ENCODE assay signal across 1 fruit fly cellular context in genomic region chr3R:8746354-8746753, dm6.
TF ChIP-seq lines count a peak whose summit lies in the region.

No protein-coding gene starts in this region.

TF ChIP-seq in whole organism, embryonic, 481 proteins besides CTCF, POLR2A, EP300 and RAD21 (continued from another document and continues in another):
- no peak for TF ChIP-seq CG13894 (tag; optimal IDR thresholded peaks at IDR 0.05; lab: Kevin White, UChicago)
- TF ChIP-seq Kr (GFP tag; optimal IDR thresholded peaks at IDR 0.05; lab: Kevin White, UChicago), result no peak
- TF ChIP-seq bbx (GFP tag; IDR thresholded peaks at IDR 0.05; lab: Robert Waterston, UW; ENCODE audit: partially characterized antibody), result no peak
- peak; percentile 42; the same call in 1 of the 2 replicates for TF ChIP-seq CG1024 (GFP tag; IDR thresholded peaks at IDR 0.05; lab: Robert Waterston, UW)
- TF ChIP-seq Ada2b (GFP tag; IDR thresholded peaks at IDR 0.05; lab: Robert Waterston, UW), result peak; percentile 73
- TF ChIP-seq Adf1 (GFP tag; IDR thresholded peaks at IDR 0.05; lab: Robert Waterston, UW), result no peak
- TF ChIP-seq HHEX (GFP tag; optimal IDR thresholded peaks at IDR 0.05; lab: Kevin White, UChicago), result peak; percentile 7
- no peak for TF ChIP-seq CG17186 (GFP tag; optimal IDR thresholded peaks at IDR 0.05; lab: Kevin White, UChicago)
- no peak for TF ChIP-seq CG3995 (GFP tag; optimal IDR thresholded peaks at IDR 0.05; lab: Kevin White, UChicago)
- TF ChIP-seq CG1832 (GFP tag; optimal IDR thresholded peaks at IDR 0.05; lab: Kevin White, UChicago), result no peak
- TF ChIP-seq onecut (GFP tag; IDR thresholded peaks at IDR 0.05; lab: Robert Waterston, UW), result peak; percentile 80; the same call in 1 of the 2 replicates
- peak; percentile 66 for TF ChIP-seq CG2678 (tag; optimal IDR thresholded peaks at IDR 0.05; lab: Kevin White, UChicago)
- peak; percentile 65 for TF ChIP-seq Atf6 (GFP tag; IDR thresholded peaks at IDR 0.05; lab: Robert Waterston, UW)
- TF ChIP-seq Atf-2 (GFP tag; optimal IDR thresholded peaks at IDR 0.05; lab: Kevin White, UChicago), result no peak
- TF ChIP-seq wor (GFP tag; IDR thresholded peaks at IDR 0.05; lab: Robert Waterston, UW), result peak; percentile 46; the same call in 1 of the 2 replicates
- no peak for TF ChIP-seq pum (GFP tag; optimal IDR thresholded peaks at IDR 0.05; lab: Kevin White, UChicago)
- no peak for TF ChIP-seq hbn (GFP tag; IDR thresholded peaks at IDR 0.05; lab: Robert Waterston, UW; ENCODE audit: partially characterized antibody)
- peak; percentile 67 for TF ChIP-seq CoRest (tag; optimal IDR thresholded peaks at IDR 0.05; lab: Kevin White, UChicago)
- TF ChIP-seq gfzf (GFP tag; optimal IDR thresholded peaks at IDR 0.05; lab: Kevin White, UChicago), result no peak
- no peak for TF ChIP-seq dati (GFP tag; IDR thresholded peaks at IDR 0.05; lab: Robert Waterston, UW)
- TF ChIP-seq bcd (GFP tag; optimal IDR thresholded peaks at IDR 0.05; lab: Kevin White, UChicago), result no peak
- TF ChIP-seq Trl (optimal IDR thresholded peaks at IDR 0.05; lab: Kevin White, UChicago), result no peak
- no peak for TF ChIP-seq Trl (GFP tag; optimal IDR thresholded peaks at IDR 0.05; lab: Kevin White, UChicago)
- TF ChIP-seq pfk (GFP tag; optimal IDR thresholded peaks at IDR 0.05; lab: Kevin White, UChicago), result no peak
- peak; percentile 59 for TF ChIP-seq CG4424 (GFP tag; optimal IDR thresholded peaks at IDR 0.05; lab: Kevin White, UChicago)
- TF ChIP-seq CG16779 (GFP tag; IDR thresholded peaks at IDR 0.05; lab: Robert Waterston, UW), result no peak
- no peak for TF ChIP-seq sna (GFP tag; IDR thresholded peaks at IDR 0.05; lab: Robert Waterston, UW; ENCODE audit: partially characterized antibody)
- TF ChIP-seq aop (GFP tag; IDR thresholded peaks at IDR 0.05; lab: Robert Waterston, UW), result no peak
- TF ChIP-seq CG12155 (GFP tag; optimal IDR thresholded peaks at IDR 0.05; lab: Kevin White, UChicago), result peak; percentile 29
- no peak for TF ChIP-seq pzg (GFP tag; optimal IDR thresholded peaks at IDR 0.05; lab: Kevin White, UChicago)
- no peak for TF ChIP-seq CG2199 (GFP tag; IDR thresholded peaks at IDR 0.05; lab: Robert Waterston, UW)
- no peak for TF ChIP-seq CG33557 (GFP tag; optimal IDR thresholded peaks at IDR 0.05; lab: Kevin White, UChicago)
- TF ChIP-seq CG1529 (GFP tag; optimal IDR thresholded peaks at IDR 0.05; lab: Kevin White, UChicago), result peak; percentile 61
- peak; percentile 21 for TF ChIP-seq CG8281 (tag; optimal IDR thresholded peaks at IDR 0.05; lab: Kevin White, UChicago)
- TF ChIP-seq CG6765 (GFP tag; optimal IDR thresholded peaks at IDR 0.05; lab: Kevin White, UChicago), result no peak
- TF ChIP-seq Hr39 (optimal IDR thresholded peaks at IDR 0.05; lab: Kevin White, UChicago), result no peak
- TF ChIP-seq trh (GFP tag; optimal IDR thresholded peaks at IDR 0.05; lab: Kevin White, UChicago), result no peak
- no peak for TF ChIP-seq ttk (GFP tag; IDR thresholded peaks at IDR 0.05; lab: Robert Waterston, UW)
- no peak for TF ChIP-seq Gug (GFP tag; IDR thresholded peaks at IDR 0.05; lab: Robert Waterston, UW)
- peak; percentile 6 for TF ChIP-seq jing (GFP tag; optimal IDR thresholded peaks at IDR 0.05; lab: Kevin White, UChicago)
- TF ChIP-seq lilli (GFP tag; optimal IDR thresholded peaks at IDR 0.05; lab: Kevin White, UChicago), result peak; percentile 58
- peak; percentile 20 for TF ChIP-seq CG6254 (GFP tag; optimal IDR thresholded peaks at IDR 0.05; lab: Kevin White, UChicago)
- TF ChIP-seq CG10321 (GFP tag; IDR thresholded peaks at IDR 0.05; lab: Robert Waterston, UW), result 0 out of 2 replicates have a peak, but pooled peaks have one; percentile 21
- TF ChIP-seq pros (GFP tag; optimal IDR thresholded peaks at IDR 0.05; lab: Kevin White, UChicago), result no peak
- no peak for TF ChIP-seq CG6683 (GFP tag; optimal IDR thresholded peaks at IDR 0.05; lab: Kevin White, UChicago)
- TF ChIP-seq CG14667 (GFP tag; IDR thresholded peaks at IDR 0.05; lab: Robert Waterston, UW), result no peak
- TF ChIP-seq Mad (GFP tag; optimal IDR thresholded peaks at IDR 0.05; lab: Kevin White, UChicago), result peak; percentile 55
- peak; percentile 69 for TF ChIP-seq ranshi (GFP tag; IDR thresholded peaks at IDR 0.05; lab: Robert Waterston, UW)
- no peak for TF ChIP-seq odd (GFP tag; optimal IDR thresholded peaks at IDR 0.05; lab: Kevin White, UChicago)
- no peak for TF ChIP-seq crp (GFP tag; optimal IDR thresholded peaks at IDR 0.05; lab: Kevin White, UChicago)
- TF ChIP-seq CG11723 (GFP tag; optimal IDR thresholded peaks at IDR 0.05; lab: Kevin White, UChicago), result no peak
- no peak for TF ChIP-seq Fer2 (tag; optimal IDR thresholded peaks at IDR 0.05; lab: Kevin White, UChicago)
- peak; percentile 45 for TF ChIP-seq CG1602 (GFP tag; optimal IDR thresholded peaks at IDR 0.05; lab: Kevin White, UChicago)
- no peak for TF ChIP-seq inv (GFP tag; IDR thresholded peaks at IDR 0.05; lab: Robert Waterston, UW; ENCODE audit: partially characterized antibody)
- peak; percentile 13 for TF ChIP-seq CG2116 (GFP tag; optimal IDR thresholded peaks at IDR 0.05; lab: Kevin White, UChicago)
- peak; percentile 51 for TF ChIP-seq CG30431 (GFP tag; optimal IDR thresholded peaks at IDR 0.05; lab: Kevin White, UChicago)
- TF ChIP-seq ewg (GFP tag; optimal IDR thresholded peaks at IDR 0.05; lab: Kevin White, UChicago), result peak; percentile 33
- no peak for TF ChIP-seq CG34224 (GFP tag; IDR thresholded peaks at IDR 0.05; lab: Robert Waterston, UW; ENCODE audit: partially characterized antibody)
- TF ChIP-seq chif (GFP tag; optimal IDR thresholded peaks at IDR 0.05; lab: Kevin White, UChicago), result peak; percentile 33 to 42
- TF ChIP-seq crol (GFP tag; IDR thresholded peaks at IDR 0.05; lab: Robert Waterston, UW), result no peak
- peak; percentile 37 for TF ChIP-seq Dek (tag; optimal IDR thresholded peaks at IDR 0.05; lab: Kevin White, UChicago)
- TF ChIP-seq CG6175 (GFP tag; IDR thresholded peaks at IDR 0.05; lab: Robert Waterston, UW), result no peak
- TF ChIP-seq Optix (GFP tag; IDR thresholded peaks at IDR 0.05; lab: Robert Waterston, UW), result no peak
- TF ChIP-seq CG14710 (tag; optimal IDR thresholded peaks at IDR 0.05; lab: Kevin White, UChicago), result peak; percentile 70
- no peak for TF ChIP-seq kay (GFP tag; optimal IDR thresholded peaks at IDR 0.05; lab: Kevin White, UChicago)
- TF ChIP-seq Sox100B (GFP tag; optimal IDR thresholded peaks at IDR 0.05; lab: Kevin White, UChicago), result peak; percentile 68
- TF ChIP-seq lbe (GFP tag; optimal IDR thresholded peaks at IDR 0.05; lab: Kevin White, UChicago), result no peak
- no peak for TF ChIP-seq knrl (GFP tag; IDR thresholded peaks at IDR 0.05; lab: Robert Waterston, UW; ENCODE audit: partially characterized antibody)
- no peak for TF ChIP-seq ken (GFP tag; IDR thresholded peaks at IDR 0.05; lab: Robert Waterston, UW)
- TF ChIP-seq CG32772 (GFP tag; IDR thresholded peaks at IDR 0.05; lab: Robert Waterston, UW), result no peak
- TF ChIP-seq C15 (GFP tag; IDR thresholded peaks at IDR 0.05; lab: Robert Waterston, UW), result no peak
- TF ChIP-seq HmgD (GFP tag; optimal IDR thresholded peaks at IDR 0.05; lab: Kevin White, UChicago), result no peak
- peak; percentile 68 for TF ChIP-seq esg (GFP tag; conservative IDR thresholded peaks at IDR 0.05; lab: Robert Waterston, UW)
- TF ChIP-seq Lhr (GFP tag; optimal IDR thresholded peaks at IDR 0.05; lab: Kevin White, UChicago), result peak; percentile 22
- peak; percentile 74 for TF ChIP-seq Blimp-1 (GFP tag; optimal IDR thresholded peaks at IDR 0.05; lab: Kevin White, UChicago)
- no peak for TF ChIP-seq prd (optimal IDR thresholded peaks at IDR 0.05; lab: Kevin White, UChicago)
- peak; percentile 88 for TF ChIP-seq prd (GFP tag; IDR thresholded peaks at IDR 0.05; lab: Robert Waterston, UW)
- TF ChIP-seq gce (GFP tag; IDR thresholded peaks at IDR 0.05; lab: Robert Waterston, UW), result 0 out of 3 replicates have a peak, but pooled peaks have one; percentile 26
- peak; percentile 15 for TF ChIP-seq CG6854 (GFP tag; optimal IDR thresholded peaks at IDR 0.05; lab: Kevin White, UChicago)
- peak; percentile 43 for TF ChIP-seq CG15269 (tag; optimal IDR thresholded peaks at IDR 0.05; lab: Kevin White, UChicago)
- peak; percentile 31; the same call in 2 of the 3 replicates for TF ChIP-seq B-H1 (GFP tag; IDR thresholded peaks at IDR 0.05; lab: Robert Waterston, UW)
- no peak for TF ChIP-seq Bdp1 (GFP tag; optimal IDR thresholded peaks at IDR 0.05; lab: Kevin White, UChicago)
- no peak for TF ChIP-seq CG7963 (GFP tag; IDR thresholded peaks at IDR 0.05; lab: Robert Waterston, UW; ENCODE audit: partially characterized antibody)
- peak; percentile 17 for TF ChIP-seq CG4617 (GFP tag; optimal IDR thresholded peaks at IDR 0.05; lab: Kevin White, UChicago; ENCODE audit: borderline replicate concordance)
- TF ChIP-seq CG15514 (GFP tag; optimal IDR thresholded peaks at IDR 0.05; lab: Kevin White, UChicago), result peak; percentile 21
- TF ChIP-seq CG43689 (GFP tag; IDR thresholded peaks at IDR 0.05; lab: Robert Waterston, UW), result 0 out of 2 replicates have a peak, but pooled peaks have one; percentile 34
- no peak for TF ChIP-seq CG10462 (GFP tag; optimal IDR thresholded peaks at IDR 0.05; lab: Kevin White, UChicago)
- peak; percentile 67 for TF ChIP-seq CG7556 (GFP tag; optimal IDR thresholded peaks at IDR 0.05; lab: Kevin White, UChicago)
- TF ChIP-seq H2.0 (GFP tag; IDR thresholded peaks at IDR 0.05; lab: Robert Waterston, UW), result 0 out of 2 replicates have a peak, but pooled peaks have one; percentile 30
- TF ChIP-seq sc (optimal IDR thresholded peaks at IDR 0.05; lab: Kevin White, UChicago), result no peak
- peak; percentile 41 for TF ChIP-seq sc (GFP tag; optimal IDR thresholded peaks at IDR 0.05; lab: Kevin White, UChicago)
- no peak for TF ChIP-seq scrt (GFP tag; optimal IDR thresholded peaks at IDR 0.05; lab: Kevin White, UChicago)
- peak; percentile 28 for TF ChIP-seq CG18764 (GFP tag; optimal IDR thresholded peaks at IDR 0.05; lab: Kevin White, UChicago)
- TF ChIP-seq br (optimal IDR thresholded peaks at IDR 0.05; lab: Kevin White, UChicago), result no peak
- peak; percentile 78 for TF ChIP-seq Xrp1 (GFP tag; IDR thresholded peaks at IDR 0.05; lab: Robert Waterston, UW)
- TF ChIP-seq pnt (GFP tag; optimal IDR thresholded peaks at IDR 0.05; lab: Kevin White, UChicago), result no peak
- TF ChIP-seq slp2 (GFP tag; optimal IDR thresholded peaks at IDR 0.05; lab: Kevin White, UChicago), result no peak
- peak in 1 of 2 experiments; percentile 63 for TF ChIP-seq dpn (GFP tag; optimal IDR thresholded peaks at IDR 0.05; lab: Kevin White, UChicago)
- peak; percentile 36; the same call in 1 of the 2 replicates for TF ChIP-seq CG9932 (GFP tag; IDR thresholded peaks at IDR 0.05; lab: Robert Waterston, UW)
- no peak for TF ChIP-seq CG7928 (GFP tag; optimal IDR thresholded peaks at IDR 0.05; lab: Kevin White, UChicago)
- TF ChIP-seq unc-4 (GFP tag; IDR thresholded peaks at IDR 0.05; lab: Robert Waterston, UW; ENCODE audit: partially characterized antibody), result no peak
- peak; percentile 69; the same call in 2 of the 3 replicates for TF ChIP-seq ci (GFP tag; IDR thresholded peaks at IDR 0.05; lab: Robert Waterston, UW)
- no peak for TF ChIP-seq schlank (tag; optimal IDR thresholded peaks at IDR 0.05; lab: Kevin White, UChicago)
- peak; percentile 64; the same call in 1 of the 2 replicates for TF ChIP-seq sisA (GFP tag; IDR thresholded peaks at IDR 0.05; lab: Robert Waterston, UW)
- TF ChIP-seq CG11093 (GFP tag; IDR thresholded peaks at IDR 0.05; lab: Robert Waterston, UW), result peak; percentile 54; the same call in 2 of the 3 replicates
- TF ChIP-seq dan (GFP tag; IDR thresholded peaks at IDR 0.05; lab: Robert Waterston, UW), result no peak
- TF ChIP-seq insv (GFP tag; optimal IDR thresholded peaks at IDR 0.05; lab: Kevin White, UChicago), result no peak
- no peak for TF ChIP-seq kah (GFP tag; optimal IDR thresholded peaks at IDR 0.05; lab: Kevin White, UChicago)
- TF ChIP-seq Nf-YC (tag; optimal IDR thresholded peaks at IDR 0.05; lab: Kevin White, UChicago), result no peak
- TF ChIP-seq Asciz (GFP tag; optimal IDR thresholded peaks at IDR 0.05; lab: Kevin White, UChicago), result peak; percentile 58
- no peak for TF ChIP-seq hth (optimal IDR thresholded peaks at IDR 0.05; lab: Kevin White, UChicago)
- TF ChIP-seq CG10147 (GFP tag; optimal IDR thresholded peaks at IDR 0.05; lab: Kevin White, UChicago), result peak; percentile 54
- peak; percentile 1 for TF ChIP-seq HmgZ (tag; optimal IDR thresholded peaks at IDR 0.05; lab: Kevin White, UChicago)
- TF ChIP-seq her (GFP tag; optimal IDR thresholded peaks at IDR 0.05; lab: Kevin White, UChicago), result no peak
- no peak for TF ChIP-seq zfh2 (GFP tag; optimal IDR thresholded peaks at IDR 0.05; lab: Kevin White, UChicago)
- peak; percentile 23 for TF ChIP-seq NK7.1 (GFP tag; optimal IDR thresholded peaks at IDR 0.05; lab: Kevin White, UChicago)
- no peak for TF ChIP-seq CG11456 (GFP tag; IDR thresholded peaks at IDR 0.05; lab: Robert Waterston, UW)
- TF ChIP-seq ssp (GFP tag; IDR thresholded peaks at IDR 0.05; lab: Robert Waterston, UW), result peak; percentile 30; the same call in 1 of the 2 replicates
- peak; percentile 14 for TF ChIP-seq NC2β (GFP tag; optimal IDR thresholded peaks at IDR 0.05; lab: Kevin White, UChicago)
- no peak for TF ChIP-seq jumu (GFP tag; optimal IDR thresholded peaks at IDR 0.05; lab: Kevin White, UChicago)
- TF ChIP-seq CG9437 (GFP tag; optimal IDR thresholded peaks at IDR 0.05; lab: Kevin White, UChicago), result no peak
- TF ChIP-seq usp (GFP tag; optimal IDR thresholded peaks at IDR 0.05; lab: Kevin White, UChicago), result no peak
- TF ChIP-seq tll (GFP tag; optimal IDR thresholded peaks at IDR 0.05; lab: Kevin White, UChicago), result no peak
- peak; percentile 71 for TF ChIP-seq CG17328 (GFP tag; IDR thresholded peaks at IDR 0.05; lab: Robert Waterston, UW)
- peak; percentile 72 for TF ChIP-seq Ssrp (tag; optimal IDR thresholded peaks at IDR 0.05; lab: Kevin White, UChicago)
- no peak for TF ChIP-seq mirr (GFP tag; optimal IDR thresholded peaks at IDR 0.05; lab: Kevin White, UChicago)
- no peak for TF ChIP-seq Ets97D (GFP tag; optimal IDR thresholded peaks at IDR 0.05; lab: Kevin White, UChicago)
- no peak for TF ChIP-seq CG12071 (GFP tag; optimal IDR thresholded peaks at IDR 0.05; lab: Kevin White, UChicago)
- no peak for TF ChIP-seq Usf (GFP tag; optimal IDR thresholded peaks at IDR 0.05; lab: Kevin White, UChicago)
- TF ChIP-seq CG31441 (GFP tag; IDR thresholded peaks at IDR 0.05; lab: Robert Waterston, UW), result peak; percentile 80
- no peak for TF ChIP-seq Stat92E (GFP tag; optimal IDR thresholded peaks at IDR 0.05; lab: Kevin White, UChicago)
- TF ChIP-seq BtbVII (GFP tag; optimal IDR thresholded peaks at IDR 0.05; lab: Kevin White, UChicago), result no peak
- TF ChIP-seq CG3281 (GFP tag; optimal IDR thresholded peaks at IDR 0.05; lab: Kevin White, UChicago), result peak; percentile 38
